Fruit fly (Drosophila melanogaster) whole organism, larva: Measurements from ENCODE around the gene Axud1.

ENCODE experiments used
- noc ChIP-seq: fragments of 200-800 bp; sonication (Bioruptor generic); optimal IDR thresholded peaks from 3 replicates; lab custom pipeline; 2019; ENCODE audit warnings: missing biosample characterization, mild to moderate bottlenecking, missing genetic modification characterization, moderate library complexity

Axud1 gene

dm6 chr2L:2365077-2365651 is at the start of gene Axud1, which contains the start of gene Rab5:
Axud1 (plus strand) TSS chr2L:2365345.
Rab5 (minus strand) TSS chr2L:2365273.
- TF ChIP-seq noc (tag; lab: Kevin White, UChicago) = no peak

DNA sequence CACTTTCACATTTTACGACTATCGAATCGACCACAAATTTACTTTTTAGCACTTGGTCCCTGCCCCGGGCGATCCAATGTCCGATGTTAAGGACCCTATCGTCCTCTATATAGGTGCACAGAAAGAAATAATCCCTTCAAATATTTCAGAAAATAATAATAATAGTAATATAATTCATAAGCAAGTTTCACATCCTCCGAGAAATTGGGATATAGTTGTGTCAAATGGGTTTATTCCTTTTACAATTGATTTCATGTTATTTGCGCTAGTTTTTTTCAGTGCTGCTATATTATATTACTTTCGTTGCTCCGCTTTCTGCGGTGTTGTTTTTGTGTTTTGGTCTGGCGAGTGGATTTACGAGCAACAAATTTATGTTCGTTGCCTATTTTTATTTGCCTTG is 16.7 kb upstream of the Axud1 start:
- no peak for TF ChIP-seq noc (tag; lab: Kevin White, UChicago)

DNA sequence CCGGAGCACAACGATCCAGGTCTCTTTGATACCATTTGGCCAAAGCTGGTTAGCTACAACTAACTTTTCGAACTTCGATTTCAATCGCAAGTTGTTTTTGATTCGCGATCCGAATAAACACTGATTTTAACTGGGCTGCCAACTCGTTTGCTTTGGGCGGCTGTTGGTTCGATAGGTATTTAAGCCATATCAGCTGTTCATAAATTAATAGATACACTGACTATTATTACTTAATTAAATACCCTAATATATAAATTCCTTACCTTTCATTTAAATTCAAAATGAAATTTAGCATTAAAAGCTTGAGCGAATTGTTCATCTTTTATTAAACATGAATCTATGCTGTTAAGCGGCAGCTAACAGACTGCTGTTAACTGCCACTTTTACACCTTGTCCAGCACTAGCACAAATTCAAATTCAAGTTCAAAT is 7.9 kb upstream of the Axud1 start, which contains the start of gene CG9967:
CG9967 (minus strand) TSS at position 129 of the 429 bp plus-strand sequence.
- TF ChIP-seq noc (tag; lab: Kevin White, UChicago) = no peak

DNA sequence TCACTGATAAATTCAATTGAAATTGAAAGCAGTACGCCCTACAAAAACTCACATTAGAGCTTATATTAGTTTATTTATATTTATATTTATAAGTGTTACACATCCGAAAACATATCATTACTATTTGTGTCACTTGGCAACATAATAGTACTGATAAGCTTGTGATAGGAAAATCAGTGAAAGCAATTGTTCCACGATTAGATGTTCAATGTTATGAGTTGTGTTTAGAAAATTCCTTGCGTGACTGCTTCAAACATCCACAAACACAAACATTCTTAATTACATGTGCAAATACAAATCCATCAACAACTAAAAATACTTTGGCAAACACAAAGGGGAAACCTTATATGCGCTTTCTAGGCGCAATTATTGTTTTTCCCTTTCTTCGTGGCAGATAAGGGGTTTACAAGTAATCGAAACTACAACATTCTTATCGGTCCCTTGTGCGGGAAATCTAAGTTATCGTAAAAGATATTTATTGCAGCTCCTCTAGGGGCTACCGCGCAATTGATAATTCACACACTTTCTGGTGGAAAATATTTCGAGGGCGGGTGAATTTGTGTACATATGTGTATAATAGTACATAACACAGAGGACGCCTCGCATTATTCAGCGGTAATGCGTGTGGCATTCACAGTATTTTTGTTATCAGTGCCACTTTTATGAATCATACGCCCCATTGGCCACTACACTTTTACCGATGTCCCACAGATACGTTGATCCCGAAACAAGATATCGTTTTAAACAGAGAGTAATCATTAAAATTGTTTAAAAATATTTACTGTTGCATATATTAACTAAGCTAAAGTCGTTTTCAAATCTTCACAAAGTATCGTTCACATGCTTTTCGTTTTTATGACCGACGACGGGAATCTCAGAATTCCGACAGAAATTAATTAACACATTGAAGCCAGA is 3.0 kb upstream of the Axud1 start:
- TF ChIP-seq noc (tag; lab: Kevin White, UChicago) = no peak

- no peak for TF ChIP-seq noc (tag; lab: Kevin White, UChicago)
Measured at dm6 chr2L:2362808-2363394, 2.2 kb upstream of the Axud1 start.

- TF ChIP-seq noc (tag; lab: Kevin White, UChicago) = peak; percentile 93
Measured at dm6 chr2L:2363626-2364147, 1.5 kb upstream of the Axud1 start.

DNA sequence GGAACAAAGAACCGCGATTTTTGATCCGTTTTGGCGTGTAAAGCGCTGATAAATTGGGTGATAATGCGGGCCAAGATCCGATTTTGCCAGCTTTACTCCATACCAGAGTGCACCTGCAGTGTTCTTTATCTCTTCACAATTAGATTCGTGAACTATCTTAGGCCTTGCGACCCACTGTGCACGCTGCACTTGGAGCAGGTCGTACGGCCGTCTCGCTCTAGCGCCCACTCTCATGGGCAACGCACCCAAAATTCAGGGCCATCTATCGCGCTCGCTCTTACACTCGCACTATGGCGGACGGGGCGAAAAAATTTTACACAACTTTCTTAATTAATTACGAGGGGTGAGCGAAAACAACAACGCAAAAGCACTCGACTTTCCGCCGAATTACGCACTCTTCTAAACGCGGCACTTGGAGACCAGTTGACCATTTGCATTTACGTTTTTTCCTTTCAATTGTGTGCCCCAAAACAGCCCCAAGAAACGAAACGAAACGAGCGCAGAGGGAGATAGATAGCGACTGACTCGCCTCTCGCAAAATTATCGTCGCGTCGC is 868 bp upstream of the Axud1 start:
- no peak for TF ChIP-seq noc (tag; lab: Kevin White, UChicago)

DNA sequence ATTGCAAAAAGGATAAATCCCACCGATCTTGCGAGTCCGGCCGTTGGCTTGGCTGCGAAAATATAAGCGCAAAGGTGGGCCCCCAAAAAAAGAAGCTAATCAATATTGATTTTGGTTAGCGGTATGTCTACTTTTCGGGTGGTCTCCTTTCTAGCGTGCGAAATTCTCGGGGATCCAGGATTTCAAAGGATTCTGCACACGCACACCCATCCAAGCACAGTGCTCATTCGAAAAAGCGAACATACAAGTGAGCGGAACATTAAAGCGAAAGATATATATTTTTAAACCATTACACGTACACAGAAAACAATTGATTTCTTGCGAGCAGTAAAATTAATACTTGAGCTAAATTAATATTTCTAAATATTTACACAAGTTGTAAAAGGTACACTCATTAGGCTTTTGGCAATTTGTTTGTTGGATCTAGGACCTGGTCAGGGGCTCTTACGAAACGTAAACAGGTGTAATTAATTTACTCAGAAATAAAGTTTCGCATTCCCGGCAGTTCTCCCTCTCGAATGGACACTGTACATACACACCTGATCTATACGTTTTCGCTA is 590 bp downstream of the Axud1 start:
- no peak for TF ChIP-seq noc (tag; lab: Kevin White, UChicago)

DNA sequence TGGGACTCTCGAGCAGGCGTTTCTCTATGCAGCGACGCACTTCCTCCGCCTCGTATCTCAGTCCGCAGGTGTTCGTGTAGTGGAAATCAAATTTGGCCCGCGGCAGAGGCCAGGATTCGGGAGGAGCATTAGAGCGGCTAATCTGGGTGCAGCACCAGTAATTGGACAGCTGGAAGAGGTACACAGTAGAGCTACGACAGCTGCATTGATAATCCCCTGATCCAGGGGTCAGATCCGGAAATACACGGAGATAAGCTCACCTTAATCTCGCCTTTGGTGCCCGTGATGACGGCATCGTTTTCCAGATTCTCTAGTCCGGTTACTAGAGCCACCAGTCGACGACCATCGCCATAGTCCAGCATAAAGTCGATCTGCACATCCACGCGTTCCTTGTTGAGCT is 5.2 kb downstream of the Axud1 start:
- TF ChIP-seq noc (tag; lab: Kevin White, UChicago) = no peak

DNA sequence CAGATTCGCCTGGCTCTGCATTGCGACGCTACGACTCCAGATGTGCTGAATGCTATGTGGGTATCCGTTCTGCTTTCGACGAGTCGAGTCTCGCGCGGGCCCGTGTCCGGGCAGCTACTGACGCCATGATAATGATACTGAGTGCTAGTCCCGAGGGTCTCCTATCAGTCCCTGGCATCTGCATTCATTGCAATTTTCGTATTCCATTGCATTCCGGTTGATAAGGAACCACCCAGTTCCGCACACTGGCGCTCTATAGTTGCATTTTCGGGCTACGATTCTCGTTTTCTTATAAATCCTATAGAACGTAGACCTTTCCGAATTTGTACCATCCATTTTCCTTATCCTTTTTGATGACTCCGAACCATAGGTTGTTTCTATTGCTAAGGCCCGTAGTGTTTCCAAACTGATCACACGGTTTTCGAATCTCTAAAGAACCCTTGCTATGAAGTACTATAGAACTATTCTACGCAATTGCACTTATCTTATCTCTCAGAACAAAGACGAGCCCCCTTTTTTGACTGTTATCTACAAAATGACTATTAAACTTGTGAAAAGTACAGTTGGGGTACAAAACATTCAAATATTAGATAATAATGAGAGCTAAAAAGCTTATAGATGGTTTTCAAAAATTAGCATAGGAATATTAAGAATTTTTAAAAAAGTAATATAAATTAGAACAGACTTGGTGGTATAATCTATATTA is 6.4 kb downstream of the Axud1 start, which contains the start of gene CG3597:
CG3597 (minus strand) TSS at position 119 of the 706 bp plus-strand sequence.
- peak; percentile 46 for TF ChIP-seq noc (tag; lab: Kevin White, UChicago)

- no peak for TF ChIP-seq noc (tag; lab: Kevin White, UChicago)
Measured at dm6 chr2L:2372112-2372449, 6.9 kb downstream of the Axud1 start.

DNA sequence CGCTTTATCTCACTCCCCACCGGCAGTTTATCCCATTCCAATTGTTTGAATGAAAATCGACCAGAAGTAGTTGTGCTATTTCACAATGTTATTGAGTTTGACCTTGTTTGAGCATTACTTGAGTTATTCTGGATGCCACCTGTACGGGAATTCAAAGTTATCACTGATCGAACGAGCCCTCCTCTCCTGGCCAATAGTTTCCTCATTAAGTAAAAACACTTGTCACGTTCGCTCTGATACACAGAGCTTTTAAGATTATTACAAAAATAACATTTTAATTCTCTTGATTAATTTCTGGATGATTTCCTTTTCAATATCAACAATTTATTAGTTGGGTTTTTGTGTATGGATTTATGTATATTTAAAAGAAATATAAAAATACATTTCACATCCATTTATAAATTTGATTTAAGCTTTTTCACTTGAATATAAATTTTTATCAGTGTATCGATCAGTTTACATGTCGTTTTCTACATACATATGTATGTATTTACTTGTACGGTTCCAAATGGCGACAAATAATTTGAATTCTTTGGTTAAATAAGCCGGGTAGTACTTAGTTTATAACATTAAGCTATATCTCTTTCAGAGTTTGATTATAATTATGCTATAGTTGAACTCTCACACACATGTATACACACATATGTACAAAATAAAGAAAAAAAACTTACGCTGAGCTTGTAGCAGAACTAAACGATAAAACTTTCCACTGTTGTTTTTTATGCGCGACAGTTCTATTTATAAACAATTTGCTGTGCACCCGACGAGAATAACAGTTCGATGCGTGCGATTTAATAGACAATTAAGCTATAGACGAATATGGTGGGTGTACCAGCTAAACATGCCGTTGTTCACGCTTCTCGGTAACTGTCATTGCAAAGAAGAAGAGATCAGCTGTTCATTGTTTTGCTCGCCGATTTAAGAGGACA is 8.9 kb downstream of the Axud1 start, which contains the start of the genes CG3609 and CG15390:
CG3609 (minus strand) TSS at position 810 of the 929 bp plus-strand sequence.
CG15390 (plus strand) TSS at position 896 of the 929 bp plus-strand sequence.
- peak; percentile 76 for TF ChIP-seq noc (tag; lab: Kevin White, UChicago)

DNA sequence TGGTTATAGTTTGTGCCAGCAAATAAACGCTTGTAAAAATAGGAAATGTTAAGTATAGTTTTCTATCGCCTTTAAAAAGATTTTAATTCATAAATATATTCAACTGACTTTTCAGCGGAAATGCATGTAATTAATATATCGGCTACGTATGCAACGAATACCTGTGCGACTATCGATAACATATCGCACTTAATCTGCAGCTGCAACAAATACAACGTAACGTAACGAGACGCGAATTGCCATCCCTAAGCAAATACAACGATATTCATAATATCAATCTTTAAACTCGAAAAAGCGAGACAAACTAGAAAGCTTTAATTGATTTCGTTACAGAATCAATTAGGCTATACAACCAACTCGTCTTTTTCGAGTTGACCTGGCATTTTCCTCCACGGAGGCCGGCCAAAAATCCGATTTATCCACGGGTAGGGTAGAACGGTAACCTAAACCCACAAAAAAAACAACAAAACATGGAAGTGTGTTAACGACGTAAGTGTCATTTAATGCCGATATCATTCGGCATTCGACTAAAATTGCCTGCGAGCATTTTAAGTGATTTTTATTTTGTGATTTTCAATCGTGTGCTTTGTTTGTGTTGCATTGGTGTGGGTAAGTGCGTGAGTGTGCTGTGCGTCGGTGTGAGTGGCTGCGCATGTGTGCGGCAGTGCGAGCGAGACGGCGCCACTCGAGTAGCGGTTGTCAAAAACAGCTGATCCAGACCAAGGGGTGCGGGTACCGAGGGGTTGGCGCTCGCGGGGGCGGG is 10.7 kb downstream of the Axud1 start, which contains the start of gene Atxn7:
Atxn7 (plus strand) TSS at position 187 of the 763 bp plus-strand sequence.
- peak; percentile 2 for TF ChIP-seq noc (tag; lab: Kevin White, UChicago)
